Worm (Caenorhabditis elegans) whole organism, midembryonic: Measurements from ENCODE around the gene C09B8.4.

Source experiments
- T22C8.4 ChIP-seq: fragments of 200-800 bp; sonication (Bioruptor generic); IDR thresholded peaks from 2 replicates; pipeline ENCODE4 v1.3.6; 2022; ENCODE audit warnings: missing genetic modification characterization, missing compliant biosample characterization
- cog-1 ChIP-seq: sonication (generic microtip); optimal IDR thresholded peaks from 2 replicates; lab custom pipeline; 2016; ENCODE audit warnings: missing genetic modification characterization, missing compliant biosample characterization
- tab-1 ChIP-seq: fragments of 200-800 bp; sonication (Bioruptor generic); IDR thresholded peaks from 2 replicates; pipeline ENCODE4 v1.3.6; 2022; ENCODE audit warnings: missing genetic modification characterization, missing compliant biosample characterization
- ztf-29 ChIP-seq: fragments of 200-800 bp; sonication (Bioruptor generic); IDR thresholded peaks from 2 replicates; pipeline ENCODE4 v1.3.6; 2022; ENCODE audit warnings: missing genetic modification reagents, missing genetic modification characterization, missing compliant biosample characterization

DNA sequence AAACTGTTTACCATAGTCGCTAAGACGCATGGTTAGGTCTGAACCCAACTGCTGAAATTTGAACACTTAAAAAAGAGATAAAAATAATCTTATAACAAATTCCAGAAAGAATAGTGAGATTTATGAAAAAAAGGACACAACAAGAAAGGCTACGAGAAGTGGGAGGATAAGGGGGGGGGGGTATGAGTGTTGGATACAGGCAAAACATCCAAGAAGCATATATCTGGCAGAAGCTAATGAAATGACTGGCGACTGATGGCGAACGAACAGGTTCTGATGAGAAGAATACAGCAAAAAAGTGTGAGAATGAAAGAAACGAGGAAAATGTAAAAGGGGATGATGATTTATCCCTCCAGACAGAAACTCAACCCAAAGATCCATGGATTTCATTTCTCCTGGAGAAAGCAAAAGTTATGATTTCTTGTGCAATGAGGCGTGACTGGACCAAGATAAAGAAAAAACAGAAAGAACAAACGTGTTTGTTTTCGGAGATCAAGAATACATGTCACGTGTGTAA is 46.3 kb upstream of the C09B8.4 start, which contains the start of gene ptr-4:
- TF ChIP-seq cog-1 = no peak
- TF ChIP-seq tab-1 (GFP tag; lab: Robert Waterston, UW) = no peak
- TF ChIP-seq ztf-29 (GFP tag; lab: Robert Waterston, UW) = no peak
- TF ChIP-seq T22C8.4 (GFP tag; lab: Robert Waterston, UW) = no peak
